Worm (Caenorhabditis elegans): Measurements from ENCODE around the gene R11E3.19.

R11E3.19 gene

ce11 chrIV:4748408-4749105 lies 27.3 kb downstream of the R11E3.19 start, which contains the start of gene cyc-2.1 (continued):
- 0 out of 2 replicates have a peak, but pooled peaks have one; percentile 21 for TF ChIP-seq K11D2.4 (GFP tag; IDR thresholded peaks at IDR 0.05)
- TF ChIP-seq akir-1 (GFP tag; optimal IDR thresholded peaks at IDR 0.05) = no peak
- TF ChIP-seq ceh-58 (GFP tag; IDR thresholded peaks at IDR 0.05) = 0 out of 2 replicates have a peak, but pooled peaks have one; percentile 10
- TF ChIP-seq ztf-18 (tag; optimal IDR thresholded peaks at IDR 0.05) = peak; percentile 88
- peak; percentile 79 for TF ChIP-seq madf-3 (GFP tag; IDR thresholded peaks at IDR 0.05)
- no peak for TF ChIP-seq die-1 (tag; optimal IDR thresholded peaks at IDR 0.05)
- no peak for TF ChIP-seq rec-8 (tag; optimal IDR thresholded peaks at IDR 0.05)
- peak; percentile 81 for TF ChIP-seq madf-6 (GFP tag; IDR thresholded peaks at IDR 0.05)
- TF ChIP-seq pha-4 (tag; optimal IDR thresholded peaks at IDR 0.05) = no peak
- TF ChIP-seq hmg-20 (GFP tag; IDR thresholded peaks at IDR 0.05) = no peak
- TF ChIP-seq mcd-1 (GFP tag; IDR thresholded peaks at IDR 0.05) = peak; percentile 81
- TF ChIP-seq sea-2 (GFP tag; IDR thresholded peaks at IDR 0.05) = no peak
- TF ChIP-seq F10E7.11 (tag; optimal IDR thresholded peaks at IDR 0.05) = no peak
- TF ChIP-seq ztf-26 (tag; optimal IDR thresholded peaks at IDR 0.05) = peak; percentile 72
- peak; percentile 43 for TF ChIP-seq unc-130 (GFP tag; optimal IDR thresholded peaks at IDR 0.05)
- TF ChIP-seq lin-54 (GFP tag; optimal IDR thresholded peaks at IDR 0.05) = peak; percentile 71
- no peak for TF ChIP-seq bed-1 (GFP tag; IDR thresholded peaks at IDR 0.05)
- peak; percentile 70 for TF ChIP-seq athp-1 (tag; optimal IDR thresholded peaks at IDR 0.05)
- TF ChIP-seq F22D6.2 (tag; optimal IDR thresholded peaks at IDR 0.05) = no peak
- no peak for TF ChIP-seq egrh-3 (GFP tag; IDR thresholded peaks at IDR 0.05)
- no peak for TF ChIP-seq fkh-3 (tag; optimal IDR thresholded peaks at IDR 0.05)
- 0 out of 2 replicates have a peak, but pooled peaks have one; percentile 44 for TF ChIP-seq ztf-6 (GFP tag; IDR thresholded peaks at IDR 0.05)
- TF ChIP-seq C06A6.2 (GFP tag; conservative IDR thresholded peaks at IDR 0.05) = no peak
- TF ChIP-seq nfya-1 (tag; optimal IDR thresholded peaks at IDR 0.05; ENCODE audit: borderline replicate concordance, insufficient read depth) = no peak
- peak; percentile 83 for TF ChIP-seq F39B2.1 (GFP tag; IDR thresholded peaks at IDR 0.05)
- TF ChIP-seq snpc-1.3 (tag; optimal IDR thresholded peaks at IDR 0.05; ENCODE audit: insufficient read depth) = peak; percentile 36
- peak; percentile 90 for TF ChIP-seq F49E8.2 (tag; optimal IDR thresholded peaks at IDR 0.05; ENCODE audit: insufficient read depth)
- peak; percentile 92 for TF ChIP-seq snpc-3.4 (tag; optimal IDR thresholded peaks at IDR 0.05)
- no peak for TF ChIP-seq chd-7 (tag; optimal IDR thresholded peaks at IDR 0.05)
- no peak for TF ChIP-seq ceh-79 (tag; optimal IDR thresholded peaks at IDR 0.05)
- TF ChIP-seq ceh-91 (GFP tag; IDR thresholded peaks at IDR 0.05) = no peak
- TF ChIP-seq ccch-3 (GFP tag; optimal IDR thresholded peaks at IDR 0.05) = no peak
- TF ChIP-seq ceh-100 (GFP tag; IDR thresholded peaks at IDR 0.05) = peak; percentile 38

ce11 chrIV:4747553-4747952 lies 28.3 kb downstream of the R11E3.19 start, which contains the start of gene tctn-1:
TSS of gene tctn-1 (minus strand) at chrIV:4747832.
- TF ChIP-seq ztf-28 (GFP tag; IDR thresholded peaks at IDR 0.05) (no peak), repo-1 (tag; optimal IDR thresholded peaks at IDR 0.05) (peak; percentile 69), ceh-40 (GFP tag; IDR thresholded peaks at IDR 0.05) (no peak), hrde-1 (tag; optimal IDR thresholded peaks at IDR 0.05; ENCODE audit: borderline replicate concordance) (peak; percentile 51), ama-1 (optimal IDR thresholded peaks at IDR 0.05) (peak; percentile 25), ama-1 (GFP tag; optimal IDR thresholded peaks at IDR 0.05) (peak in 1 of 2 experiments; percentile 51), lir-1 (GFP tag; conservative IDR thresholded peaks at IDR 0.05) (no peak), Y56A3A.18 (GFP tag; IDR thresholded peaks at IDR 0.05) (0 out of 2 replicates have a peak, but pooled peaks have one; percentile 38), F39B2.1 (GFP tag; IDR thresholded peaks at IDR 0.05) (no peak), mcd-1 (GFP tag; IDR thresholded peaks at IDR 0.05) (peak; percentile 23; the same call in 1 of the 2 replicates), cebp-2 (GFP tag; IDR thresholded peaks at IDR 0.05) (no peak), madf-6 (GFP tag; IDR thresholded peaks at IDR 0.05) (peak; percentile 16; the same call in 1 of the 2 replicates), mxl-1 (tag; optimal IDR thresholded peaks at IDR 0.05) (no peak), Y95B8A.8 (GFP tag; IDR thresholded peaks at IDR 0.05) (0 out of 2 replicates have a peak, but pooled peaks have one; percentile 52), F49E8.2 (tag; optimal IDR thresholded peaks at IDR 0.05; ENCODE audit: insufficient read depth) (peak; percentile 28), rec-8 (tag; optimal IDR thresholded peaks at IDR 0.05) (no peak), lin-26 (GFP tag; IDR thresholded peaks at IDR 0.05) (0 out of 2 replicates have a peak, but pooled peaks have one; percentile 24), lin-40 (tag; optimal IDR thresholded peaks at IDR 0.05) (no peak), attf-5 (GFP tag; optimal IDR thresholded peaks at IDR 0.05) (peak; percentile 17), F10E7.11 (tag; optimal IDR thresholded peaks at IDR 0.05) (peak; percentile 11), snpc-3.4 (tag; optimal IDR thresholded peaks at IDR 0.05) (peak; percentile 11)
